Worm (Caenorhabditis elegans): ENCODE results near the gene hrpl-1.

DNA sequence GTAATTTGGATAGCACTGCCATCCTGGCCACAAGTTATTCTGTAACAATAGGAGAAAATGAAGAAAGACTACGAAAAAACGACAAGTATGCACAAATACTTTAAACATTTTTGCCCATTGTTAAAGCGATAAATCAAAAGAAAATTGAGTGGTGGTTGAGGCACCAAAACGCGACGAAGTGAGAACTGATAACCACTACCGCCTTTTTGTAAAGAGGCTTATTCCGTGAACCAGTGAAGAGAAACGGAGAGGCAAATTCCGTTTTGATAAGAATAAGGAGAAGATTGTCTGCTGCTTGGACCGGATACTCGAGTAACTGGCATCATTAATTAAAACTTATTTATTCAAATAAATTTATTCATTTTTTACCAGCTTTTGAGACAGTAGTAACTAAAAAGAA is 14.8 kb upstream of the hrpl-1 start, which contains the start of gene pmp-1:
- no peak for TF ChIP-seq elt-3 (tag; optimal IDR thresholded peaks at IDR 0.05)
- no peak for TF ChIP-seq lin-13 (tag; optimal IDR thresholded peaks at IDR 0.05)
- TF ChIP-seq nhr-237 (tag; optimal IDR thresholded peaks at IDR 0.05) = no peak
- no peak for TF ChIP-seq nhr-28 (tag; optimal IDR thresholded peaks at IDR 0.05)
- TF ChIP-seq mab-5 (tag; optimal IDR thresholded peaks at IDR 0.05) = no peak
- TF ChIP-seq pha-4 (tag; optimal IDR thresholded peaks at IDR 0.05) = no peak
- TF ChIP-seq elt-1 (tag; optimal IDR thresholded peaks at IDR 0.05; ENCODE audit: borderline replicate concordance, insufficient read depth) = no peak
- TF ChIP-seq unc-62 (GFP tag; optimal IDR thresholded peaks at IDR 0.05) = no peak
- no peak for TF ChIP-seq nhr-76 (tag; optimal IDR thresholded peaks at IDR 0.05)
- TF ChIP-seq lsy-2 (tag; optimal IDR thresholded peaks at IDR 0.05) = no peak
- no peak for TF ChIP-seq flh-1 (GFP tag; optimal IDR thresholded peaks at IDR 0.05)
- TF ChIP-seq drap-1 (GFP tag; optimal IDR thresholded peaks at IDR 0.05) = no peak
- TF ChIP-seq nhr-2 (tag; optimal IDR thresholded peaks at IDR 0.05) = no peak
